Worm (Caenorhabditis elegans) whole organism, L4/young adult: ENCODE data around the gene K08E4.2.

Experiments
- W03F9.2 ChIP-seq: fragments of 150-350 bp; optimal IDR thresholded peaks from 2 replicates; lab custom pipeline; 2014; ENCODE audit warnings: missing biosample characterization, missing genetic modification characterization
- dao-5 ChIP-seq: sonication (generic microtip); optimal IDR thresholded peaks from 2 replicates; lab custom pipeline; 2016; ENCODE audit warnings: missing genotype, missing genetic modification characterization, moderate library complexity, missing compliant biosample characterization
- him-1 ChIP-seq: sonication (generic microtip); optimal IDR thresholded peaks from 2 replicates; lab custom pipeline; 2016; ENCODE audit warnings: missing genotype, missing genetic modification reagents, missing genetic modification characterization, missing compliant biosample characterization

ce11 chrIV:12085120-12085519 lies 28.7 kb upstream of the K08E4.2 start, which contains the start of gene rbm-34:
- no peak for TF ChIP-seq him-1 (tag; lab: Kevin White, UChicago)
- no peak for TF ChIP-seq W03F9.2
- TF ChIP-seq dao-5 (tag; lab: Kevin White, UChicago), result no peak
